Worm (Caenorhabditis elegans) whole organism, L2 larva: Measurements from ENCODE around the gene K02G10.15.

Experiments used
- C34F6.9 ChIP-seq: fragments of 150-350 bp; optimal IDR thresholded peaks from 2 replicates; lab custom pipeline; 2014; ENCODE audit warnings: missing biosample characterization, missing genetic modification characterization
- F13H6.1 ChIP-seq: sonication (generic microtip); optimal IDR thresholded peaks from 2 replicates; lab custom pipeline; 2016; ENCODE audit warnings: missing genetic modification characterization, missing compliant biosample characterization
- R02D3.7 ChIP-seq: fragments of 150-350 bp; optimal IDR thresholded peaks from 2 replicates; lab custom pipeline; 2014; ENCODE audit warnings: missing biosample characterization, missing genetic modification characterization
- Y55F3AM.14 ChIP-seq: fragments of 200-800 bp; sonication (Bioruptor generic); optimal IDR thresholded peaks from 2 replicates; lab custom pipeline; 2018; ENCODE audit warnings: mild to moderate bottlenecking, missing genetic modification characterization, missing compliant biosample characterization
- aly-2 ChIP-seq: fragments of 150-350 bp; optimal IDR thresholded peaks from 2 replicates; lab custom pipeline; 2014; ENCODE audit warnings: missing biosample characterization, missing genetic modification characterization
- blmp-1 ChIP-seq: sonication (generic microtip); optimal IDR thresholded peaks from 2 replicates; lab custom pipeline; 2017; ENCODE audit warnings: missing genetic modification characterization, mild to moderate bottlenecking, missing compliant biosample characterization, antibody characterized with exemption, moderate library complexity; ENCODE audit not compliant: insufficient read depth
- ceh-82 ChIP-seq: fragments of 150-350 bp; optimal IDR thresholded peaks from 2 replicates; lab custom pipeline; 2014; ENCODE audit warnings: missing biosample characterization, missing genetic modification characterization
- crh-2 ChIP-seq: sonication (generic microtip); optimal IDR thresholded peaks from 2 replicates; lab custom pipeline; 2017; ENCODE audit warnings: missing biosample characterization, missing genetic modification characterization
- egl-27 ChIP-seq: sonication (generic microtip); optimal IDR thresholded peaks from 3 replicates; lab custom pipeline; 2017; ENCODE audit warnings: missing biosample characterization, missing genetic modification reagents, missing genetic modification characterization
- fos-1 ChIP-seq: fragments of 150-350 bp; optimal IDR thresholded peaks from 2 replicates; lab custom pipeline; 2014; ENCODE audit warnings: missing biosample characterization, missing genetic modification characterization
- lin-11 ChIP-seq: fragments of 150-350 bp; sonication (generic microtip); optimal IDR thresholded peaks from 2 replicates; lab custom pipeline; 2014; ENCODE audit warnings: missing biosample characterization, missing genetic modification characterization, inconsistent platforms, mixed read lengths
- lin-13 ChIP-seq: fragments of 150-350 bp; optimal IDR thresholded peaks from 2 replicates; lab custom pipeline; 2014; ENCODE audit warnings: missing biosample characterization, missing genetic modification reagents, missing genetic modification characterization
- lin-39 ChIP-seq: fragments of 150-350 bp; optimal IDR thresholded peaks from 2 replicates; lab custom pipeline; 2014; ENCODE audit warnings: missing biosample characterization, missing genetic modification reagents, missing genetic modification characterization
- lsy-2 ChIP-seq, 2 experiments: fragments of 150-350 bp in 1 of 2; sonication (generic microtip) in 1 of 2; optimal IDR thresholded peaks; 2 replicates each; lab custom pipeline; 2014 to 2017; ENCODE audit warnings: missing biosample characterization in 2 of 2, missing genetic modification characterization in 2 of 2
- mab-5 ChIP-seq: fragments of 150-350 bp; optimal IDR thresholded peaks from 2 replicates; lab custom pipeline; 2014; ENCODE audit warnings: missing biosample characterization, missing genetic modification characterization
- mdl-1 ChIP-seq, 2 experiments: fragments of 150-350 bp in 1 of 2; sonication (generic microtip) in 1 of 2; optimal IDR thresholded peaks; 2 replicates each; lab custom pipeline; 2017; ENCODE audit warnings: missing biosample characterization in 2 of 2, missing genetic modification characterization in 2 of 2
- nhr-10 ChIP-seq: sonication (generic microtip); optimal IDR thresholded peaks from 2 replicates; lab custom pipeline; 2017; ENCODE audit warnings: missing biosample characterization, missing genetic modification characterization
- nhr-11 ChIP-seq: fragments of 150-350 bp; optimal IDR thresholded peaks from 2 replicates; lab custom pipeline; 2014; ENCODE audit warnings: missing biosample characterization, missing genetic modification characterization
- nhr-129 ChIP-seq: fragments of 150-350 bp; optimal IDR thresholded peaks from 2 replicates; lab custom pipeline; 2014; ENCODE audit warnings: missing biosample characterization, missing genetic modification characterization
- nhr-21 ChIP-seq: fragments of 150-350 bp; optimal IDR thresholded peaks from 2 replicates; lab custom pipeline; 2014; ENCODE audit warnings: missing biosample characterization, missing genetic modification characterization
- nhr-23 ChIP-seq: fragments of 150-350 bp; optimal IDR thresholded peaks from 2 replicates; lab custom pipeline; 2014; ENCODE audit warnings: missing biosample characterization, missing genetic modification reagents, missing genetic modification characterization
- nhr-237 ChIP-seq: fragments of 150-350 bp; optimal IDR thresholded peaks from 2 replicates; lab custom pipeline; 2014; ENCODE audit warnings: missing biosample characterization, missing genetic modification characterization
- sma-3 ChIP-seq: sonication (generic microtip); optimal IDR thresholded peaks from 2 replicates; lab custom pipeline; 2016; ENCODE audit warnings: missing genetic modification reagents, missing genetic modification characterization, missing compliant biosample characterization
- sma-9 ChIP-seq, 2 experiments: fragments of 150-350 bp in 1 of 2; sonication (generic microtip) in 1 of 2; optimal IDR thresholded peaks; 2 replicates each; lab custom pipeline; 2014 to 2016; ENCODE audit warnings: missing genetic modification characterization in 2 of 2, mild to moderate bottlenecking in 1 of 2, missing biosample characterization in 1 of 2, missing compliant biosample characterization in 1 of 2, missing genetic modification reagents in 1 of 2, moderate library complexity in 1 of 2
- snpc-4 ChIP-seq: fragments of 150-350 bp; optimal IDR thresholded peaks from 2 replicates; lab custom pipeline; 2014; ENCODE audit warnings: missing biosample characterization, missing genetic modification characterization
- unc-55 ChIP-seq: fragments of 150-350 bp; sonication (generic microtip); optimal IDR thresholded peaks from 3 replicates; lab custom pipeline; 2014; ENCODE audit warnings: missing biosample characterization, missing genetic modification reagents, missing genetic modification characterization
- zag-1 ChIP-seq: fragments of 150-350 bp; optimal IDR thresholded peaks from 2 replicates; lab custom pipeline; 2014; ENCODE audit warnings: missing biosample characterization, missing genetic modification characterization
- ztf-11 ChIP-seq: sonication (generic microtip); optimal IDR thresholded peaks from 2 replicates; lab custom pipeline; 2017; ENCODE audit warnings: missing biosample characterization, missing genetic modification characterization

The K02G10.15 gene

ce11 chrX:4647104-4647503 is 35.4 kb downstream of the K02G10.15 start, which contains the start of gene C46C11.4:
Gene C46C11.4, minus strand, starts transcription at chrX:4647204.
- TF ChIP-seq lin-13 (GFP tag; lab: Kevin White, UChicago) (no peak), crh-2 (tag; lab: Kevin White, UChicago) (no peak)
- TF ChIP-seq, all 48 proteins: peak for 0

ce11 chrX:4636821-4637220 is 45.7 kb downstream of the K02G10.15 start, which contains the start of gene hosl-1:
Gene hosl-1, plus strand, starts transcription at chrX:4637121.
- TF ChIP-seq zag-1 (no peak), nhr-23 (tag; lab: Kevin White, UChicago) (no peak), mdl-1 (tag; optimal IDR thresholded peaks at IDR 0.05; lab: Kevin White, UChicago) (no peak), mab-5 (tag; lab: Kevin White, UChicago) (no peak), unc-55 (GFP tag; lab: Kevin White, UChicago) (no peak), R02D3.7 (no peak), lin-39 (no peak), snpc-4 (tag; lab: Kevin White, UChicago) (no peak), ztf-11 (tag; lab: Kevin White, UChicago) (no peak), nhr-11 (tag; lab: Kevin White, UChicago) (no peak), nhr-21 (no peak), egl-27 (tag; lab: Kevin White, UChicago) (no peak), nhr-237 (no peak), aly-2 (no peak)
- TF ChIP-seq, all 48 proteins: peak for 0

ce11 chrX:4636143-4636542 is 46.4 kb downstream of the K02G10.15 start:
- TF ChIP-seq sma-3 (GFP tag; lab: Kevin White, UChicago) = no peak
- TF ChIP-seq sma-9 (GFP tag; optimal IDR thresholded peaks at IDR 0.05; lab: Kevin White, UChicago) = peak; percentile 29
- TF ChIP-seq sma-9 (tag; optimal IDR thresholded peaks at IDR 0.05; lab: Kevin White, UChicago) = no peak
- peak; percentile 47 for TF ChIP-seq fos-1
- no peak for TF ChIP-seq nhr-10 (tag; lab: Kevin White, UChicago)

- peak; percentile 64 for TF ChIP-seq F13H6.1 (tag; lab: Kevin White, UChicago)
- TF ChIP-seq nhr-129 = peak; percentile 57
- TF ChIP-seq mdl-1 (tag; optimal IDR thresholded peaks at IDR 0.05; lab: Kevin White, UChicago) = peak in 1 of 2 experiments; percentile 55
- no peak for TF ChIP-seq egl-27 (tag; lab: Kevin White, UChicago)
- peak; percentile 43 for TF ChIP-seq unc-55 (GFP tag; lab: Kevin White, UChicago)
- no peak for TF ChIP-seq ceh-82 (tag; lab: Kevin White, UChicago)
- TF ChIP-seq sma-9 (GFP tag; optimal IDR thresholded peaks at IDR 0.05; lab: Kevin White, UChicago) = peak; percentile 66
- no peak for TF ChIP-seq sma-9 (tag; optimal IDR thresholded peaks at IDR 0.05; lab: Kevin White, UChicago)
- no peak for TF ChIP-seq Y55F3AM.14 (GFP tag; lab: Kevin White, UChicago)
- TF ChIP-seq lsy-2 (tag; optimal IDR thresholded peaks at IDR 0.05; lab: Kevin White, UChicago) = peak; percentile 28 to 54
- TF ChIP-seq lin-13 (GFP tag; lab: Kevin White, UChicago) = peak; percentile 16
- TF ChIP-seq lin-11 (tag; lab: Kevin White, UChicago) = peak; percentile 43
- TF ChIP-seq C34F6.9 (tag; lab: Kevin White, UChicago) = peak; percentile 68
- TF ChIP-seq, all 48 proteins: peak for 9
Measured at ce11 chrX:4635643-4636042, 46.9 kb downstream of the K02G10.15 start.

ce11 chrX:4632088-4632487 is 50.4 kb downstream of the K02G10.15 start, which contains the start of gene slcr-46.1:
Gene slcr-46.1, plus strand, starts transcription at chrX:4632361.
- TF ChIP-seq blmp-1 (tag; lab: Kevin White, UChicago) = no peak
- TF ChIP-seq fos-1 = peak; percentile 68
